Worm (Caenorhabditis elegans) whole organism, L4 larva: ENCODE data around the gene Y50E8A.11.

Source experiments
- F10B5.3 ChIP-seq: sonication (generic microtip); optimal IDR thresholded peaks from 2 replicates; lab custom pipeline; 2016; ENCODE audit warnings: mild to moderate bottlenecking, missing genetic modification characterization, missing compliant biosample characterization
- F37D6.2 ChIP-seq: sonication (generic microtip); optimal IDR thresholded peaks from 2 replicates; lab custom pipeline; 2016; ENCODE audit warnings: mild to moderate bottlenecking, missing genetic modification characterization, missing compliant biosample characterization
- R02D3.7 ChIP-seq: fragments of 150-350 bp; sonication (generic microtip); optimal IDR thresholded peaks from 3 replicates; lab custom pipeline; 2014; ENCODE audit warnings: missing biosample characterization, missing genetic modification characterization
- T20F7.1 ChIP-seq: fragments of 200-800 bp; sonication (Bioruptor generic); optimal IDR thresholded peaks from 2 replicates; lab custom pipeline; 2018; ENCODE audit warnings: mild to moderate bottlenecking, missing genetic modification characterization, missing compliant biosample characterization
- Y105C5A.15 ChIP-seq: fragments of 200-800 bp; sonication (Bioruptor generic); IDR thresholded peaks from 2 replicates; pipeline ENCODE4 v1.3.6; 2022; ENCODE audit warnings: missing genetic modification characterization, missing compliant biosample characterization
- Y48G9A.11 ChIP-seq: fragments of 200-800 bp; sonication (Bioruptor generic); IDR thresholded peaks from 2 replicates; pipeline ENCODE4 v1.3.6; 2022; ENCODE audit warnings: missing genetic modification reagents, missing genetic modification characterization, missing compliant biosample characterization
- Y5F2A.4 ChIP-seq: fragments of 200-800 bp; sonication (Bioruptor generic); optimal IDR thresholded peaks from 2 replicates; lab custom pipeline; 2018; ENCODE audit warnings: mild to moderate bottlenecking, missing genetic modification characterization, missing compliant biosample characterization
- aha-1 ChIP-seq: fragments of 150-350 bp; peaks from one replicate; lab custom pipeline; 2014; ENCODE audit warnings: missing biosample characterization, missing genetic modification characterization
- ama-1 ChIP-seq: fragments of 150-350 bp; optimal IDR thresholded peaks from 2 replicates; lab custom pipeline; 2014; ENCODE audit warnings: inconsistent platforms, mixed read lengths
- ceh-28 ChIP-seq: fragments of 150-350 bp; optimal IDR thresholded peaks from 2 replicates; lab custom pipeline; 2014; ENCODE audit warnings: missing biosample characterization, missing genetic modification reagents, missing genetic modification characterization
- ceh-44 ChIP-seq: fragments of 200-800 bp; sonication (Bioruptor generic); IDR thresholded peaks from 2 replicates; pipeline ENCODE4 v1.3.6; 2022; ENCODE audit warnings: missing genetic modification reagents, missing genetic modification characterization, missing compliant biosample characterization
- daf-16 ChIP-seq, 3 experiments: sonication (generic microtip); optimal IDR thresholded peaks; 2 replicates each; lab custom pipeline; 2016 to 2017; ENCODE audit warnings: missing genetic modification characterization in 3 of 3, missing genetic modification reagents in 3 of 3, mild to moderate bottlenecking in 2 of 3, missing compliant biosample characterization in 2 of 3, missing biosample characterization in 1 of 3, moderate library complexity in 1 of 3
- daf-19 ChIP-seq: fragments of 200-800 bp; sonication (Bioruptor generic); conservative IDR thresholded peaks from 2 replicates; pipeline ENCODE4 v1.3.6; 2022; ENCODE audit warnings: missing genetic modification characterization, missing compliant biosample characterization
- dmd-6 ChIP-seq: fragments of 200-800 bp; sonication (Bioruptor generic); IDR thresholded peaks from 2 replicates; pipeline ENCODE4 v1.3.6; 2022; ENCODE audit warnings: missing genetic modification reagents, missing genetic modification characterization, missing compliant biosample characterization
- dpl-1 ChIP-seq: fragments of 150-350 bp; optimal IDR thresholded peaks from 2 replicates; lab custom pipeline; 2014; ENCODE audit warnings: missing biosample characterization, missing genetic modification reagents, missing genetic modification characterization
- duxl-1 ChIP-seq: sonication (generic microtip); optimal IDR thresholded peaks from 2 replicates; lab custom pipeline; 2016; ENCODE audit warnings: mild to moderate bottlenecking, missing genetic modification characterization, moderate library complexity, missing compliant biosample characterization; ENCODE audit not compliant: poor library complexity
- dve-1 ChIP-seq: sonication (generic microtip); optimal IDR thresholded peaks from 2 replicates; lab custom pipeline; 2017; ENCODE audit warnings: antibody characterized with exemption, mild to moderate bottlenecking, missing genetic modification characterization, missing compliant biosample characterization; ENCODE audit not compliant: insufficient read depth
- egl-27 ChIP-seq: sonication (generic microtip); optimal IDR thresholded peaks from 3 replicates; lab custom pipeline; 2017; ENCODE audit warnings: missing biosample characterization, missing genetic modification reagents, missing genetic modification characterization
- egl-43 ChIP-seq: fragments of 200-800 bp; sonication (Bioruptor generic); IDR thresholded peaks from 2 replicates; pipeline ENCODE4 v1.3.6; 2022; ENCODE audit warnings: missing genetic modification reagents, missing genetic modification characterization, missing compliant biosample characterization
- fkh-10 ChIP-seq: fragments of 150-350 bp; optimal IDR thresholded peaks from 2 replicates; lab custom pipeline; 2014; ENCODE audit warnings: missing biosample characterization, missing genetic modification reagents, missing genetic modification characterization
- hlh-11 ChIP-seq: fragments of 200-800 bp; sonication (Bioruptor generic); optimal IDR thresholded peaks from 2 replicates; lab custom pipeline; 2018; ENCODE audit warnings: mild to moderate bottlenecking, missing genetic modification characterization, missing compliant biosample characterization
- hlh-30 ChIP-seq: sonication (generic microtip); optimal IDR thresholded peaks from 2 replicates; lab custom pipeline; 2017; ENCODE audit warnings: antibody characterized with exemption, mild to moderate bottlenecking, missing genetic modification characterization, missing compliant biosample characterization; ENCODE audit not compliant: insufficient read depth
- jun-1 ChIP-seq: fragments of 150-350 bp; optimal IDR thresholded peaks from 2 replicates; lab custom pipeline; 2014; ENCODE audit warnings: missing biosample characterization, missing genetic modification reagents, missing genetic modification characterization
- lin-13 ChIP-seq: fragments of 150-350 bp; optimal IDR thresholded peaks from 2 replicates; lab custom pipeline; 2014; ENCODE audit warnings: missing biosample characterization, missing genetic modification reagents, missing genetic modification characterization
- lin-29 ChIP-seq: fragments of 200-800 bp; sonication (Bioruptor generic); IDR thresholded peaks from 2 replicates; pipeline ENCODE4 v1.3.6; 2022; ENCODE audit warnings: missing genetic modification reagents, missing genetic modification characterization, missing compliant biosample characterization
- madf-5 ChIP-seq, 2 experiments: fragments of 200-800 bp; sonication (Bioruptor generic); IDR thresholded peaks; 2 replicates each; pipeline ENCODE4 v1.3.6; 2022; ENCODE audit warnings: missing compliant biosample characterization in 2 of 2, missing genetic modification characterization in 2 of 2
- madf-9 ChIP-seq: fragments of 200-800 bp; sonication (Bioruptor generic); conservative IDR thresholded peaks from 2 replicates; pipeline ENCODE4 v1.3.6; 2022; ENCODE audit warnings: missing genetic modification reagents, missing genetic modification characterization, missing compliant biosample characterization
- mep-1 ChIP-seq: fragments of 150-350 bp; sonication (generic microtip); optimal IDR thresholded peaks from 3 replicates; lab custom pipeline; 2014; ENCODE audit warnings: missing biosample characterization, missing genetic modification characterization
- mes-2 ChIP-seq: sonication (generic microtip); optimal IDR thresholded peaks from 2 replicates; lab custom pipeline; 2016; ENCODE audit warnings: missing genotype, mild to moderate bottlenecking, missing genetic modification characterization, missing compliant biosample characterization; ENCODE audit not compliant: poor library complexity, severe bottlenecking
- mxl-2 ChIP-seq: fragments of 200-800 bp; sonication (Bioruptor generic); conservative IDR thresholded peaks from 2 replicates; pipeline ENCODE4 v1.3.6; 2022; ENCODE audit warnings: missing genetic modification reagents, missing genetic modification characterization, missing compliant biosample characterization
- mxl-3 ChIP-seq: fragments of 200-800 bp; sonication (Bioruptor generic); optimal IDR thresholded peaks from 2 replicates; lab custom pipeline; 2018; ENCODE audit warnings: mild to moderate bottlenecking, missing genetic modification characterization, missing compliant biosample characterization
- nhr-11 ChIP-seq: fragments of 150-350 bp; optimal IDR thresholded peaks from 2 replicates; lab custom pipeline; 2014; ENCODE audit warnings: missing biosample characterization, missing genetic modification characterization
- nhr-28 ChIP-seq: fragments of 150-350 bp; optimal IDR thresholded peaks from 2 replicates; lab custom pipeline; 2014; ENCODE audit warnings: missing biosample characterization, missing genetic modification characterization
- nhr-41 ChIP-seq: fragments of 200-800 bp; sonication (Bioruptor generic); IDR thresholded peaks from 2 replicates; pipeline ENCODE4 v1.3.6; 2022; ENCODE audit warnings: missing genetic modification reagents, missing genetic modification characterization, missing compliant biosample characterization
- nhr-48 ChIP-seq: sonication (generic microtip); optimal IDR thresholded peaks from 2 replicates; lab custom pipeline; 2016; ENCODE audit warnings: mild to moderate bottlenecking, missing genetic modification characterization, missing compliant biosample characterization
- nhr-6 ChIP-seq: fragments of 150-350 bp; optimal IDR thresholded peaks from 2 replicates; lab custom pipeline; 2014; ENCODE audit warnings: missing biosample characterization, missing genetic modification characterization
- nhr-77 ChIP-seq: fragments of 150-350 bp; optimal IDR thresholded peaks from 2 replicates; lab custom pipeline; 2014; ENCODE audit warnings: missing biosample characterization, missing genetic modification characterization
- php-3 ChIP-seq: fragments of 200-800 bp; sonication (Bioruptor generic); IDR thresholded peaks from 2 replicates; pipeline ENCODE4 v1.3.6; 2022; ENCODE audit warnings: missing genetic modification reagents, missing genetic modification characterization, missing compliant biosample characterization
- pqm-1 ChIP-seq: sonication (generic microtip); optimal IDR thresholded peaks from 2 replicates; lab custom pipeline; 2017; ENCODE audit warnings: missing biosample characterization, missing genetic modification characterization
- rbr-2 ChIP-seq: sonication (generic microtip); optimal IDR thresholded peaks from 2 replicates; lab custom pipeline; 2016; ENCODE audit warnings: missing genotype, missing genetic modification characterization, missing compliant biosample characterization
- saeg-2 ChIP-seq: fragments of 200-800 bp; sonication (Bioruptor generic); IDR thresholded peaks from 2 replicates; pipeline ENCODE4 v1.3.6; 2022; ENCODE audit warnings: missing genetic modification reagents, missing genetic modification characterization, missing compliant biosample characterization
- set-16 ChIP-seq: fragments of 200-800 bp; sonication (Bioruptor generic); IDR thresholded peaks from 2 replicates; pipeline ENCODE4 v1.3.6; 2022; ENCODE audit warnings: missing genetic modification reagents, missing genetic modification characterization, missing compliant biosample characterization
- unc-130 ChIP-seq: sonication (generic microtip); optimal IDR thresholded peaks from 2 replicates; lab custom pipeline; 2016; ENCODE audit warnings: missing genetic modification reagents, missing genetic modification characterization, missing compliant biosample characterization
- unc-39 ChIP-seq: sonication (generic microtip); optimal IDR thresholded peaks from 2 replicates; lab custom pipeline; 2017; ENCODE audit warnings: missing biosample characterization, missing genetic modification characterization
- vab-7 ChIP-seq: fragments of 200-800 bp; sonication (Bioruptor generic); IDR thresholded peaks from 2 replicates; pipeline ENCODE4 v1.3.6; 2022; ENCODE audit warnings: missing genetic modification reagents, missing genetic modification characterization, missing compliant biosample characterization
- zag-1 ChIP-seq: fragments of 150-350 bp; optimal IDR thresholded peaks from 2 replicates; lab custom pipeline; 2014; ENCODE audit warnings: missing biosample characterization, missing genetic modification characterization
- ztf-7 ChIP-seq: fragments of 150-350 bp; optimal IDR thresholded peaks from 2 replicates; lab custom pipeline; 2014; ENCODE audit warnings: missing biosample characterization, missing genetic modification characterization

Y50E8A.11 gene

ce11 chrV:14830267-14831175 is 49.3 kb downstream of the Y50E8A.11 start (continued):
- TF ChIP-seq pqm-1: peak; percentile 80
- no peak for TF ChIP-seq zag-1 (tag; lab: Kevin White, UChicago)
- peak; percentile 12 for TF ChIP-seq rbr-2 (tag; lab: Kevin White, UChicago)
- peak; percentile 52 for TF ChIP-seq set-16 (GFP tag; lab: Robert Waterston, UW)
- peak; percentile 54 for TF ChIP-seq T20F7.1 (GFP tag; lab: Kevin White, UChicago)
- TF ChIP-seq nhr-28 (tag; lab: Kevin White, UChicago): peak; percentile 96
- no peak for TF ChIP-seq Y48G9A.11 (GFP tag; lab: Robert Waterston, UW)
- TF ChIP-seq hlh-11 (tag; lab: Kevin White, UChicago): peak; percentile 72
- TF ChIP-seq mes-2 (tag; lab: Kevin White, UChicago): peak; percentile 48
- 0 out of 2 replicates have a peak, but pooled peaks have one; percentile 33 for TF ChIP-seq php-3
- TF ChIP-seq Y105C5A.15 (GFP tag; lab: Robert Waterston, UW): no peak
- peak; percentile 83 for TF ChIP-seq nhr-77 (tag; lab: Kevin White, UChicago)
- TF ChIP-seq F10B5.3 (tag; lab: Kevin White, UChicago): no peak
- TF ChIP-seq dpl-1 (GFP tag; lab: Kevin White, UChicago): no peak
- no peak for TF ChIP-seq unc-39
- no peak for TF ChIP-seq ama-1 (lab: Kevin White, UChicago)
- no peak for TF ChIP-seq mxl-3
- TF ChIP-seq nhr-6 (tag; lab: Kevin White, UChicago): peak; percentile 51
- TF ChIP-seq fkh-10: no peak
- no peak for TF ChIP-seq duxl-1 (tag; lab: Kevin White, UChicago)
- no peak for TF ChIP-seq unc-130 (GFP tag; lab: Kevin White, UChicago)
- TF ChIP-seq R02D3.7 (tag; lab: Kevin White, UChicago): no peak
- no peak for TF ChIP-seq madf-5 (GFP tag; IDR thresholded peaks at IDR 0.05; lab: Robert Waterston, UW)
- no peak for TF ChIP-seq ztf-7 (tag; lab: Kevin White, UChicago)
- no peak for TF ChIP-seq lin-29 (GFP tag; lab: Robert Waterston, UW)
- no peak for TF ChIP-seq jun-1 (tag; lab: Kevin White, UChicago)
- no peak for TF ChIP-seq lin-13 (GFP tag; lab: Kevin White, UChicago)
- no peak for TF ChIP-seq daf-19 (GFP tag; lab: Robert Waterston, UW)
- no peak for TF ChIP-seq ceh-28 (tag; lab: Kevin White, UChicago)
- no peak for TF ChIP-seq saeg-2
- peak; percentile 36 for TF ChIP-seq mep-1 (tag; lab: Kevin White, UChicago)
- 0 out of 2 replicates have a peak, but pooled peaks have one; percentile 24 for TF ChIP-seq ceh-44
- TF ChIP-seq madf-9 (GFP tag; lab: Robert Waterston, UW): no peak
- TF ChIP-seq, all 104 proteins: peak for 28

- no peak for TF ChIP-seq egl-43
- TF ChIP-seq ama-1 (lab: Kevin White, UChicago): no peak
- no peak for TF ChIP-seq set-16 (GFP tag; lab: Robert Waterston, UW)
- TF ChIP-seq dmd-6: no peak
- TF ChIP-seq daf-16 (GFP tag; optimal IDR thresholded peaks at IDR 0.05; lab: Kevin White, UChicago): no peak
- TF ChIP-seq daf-16 (tag; optimal IDR thresholded peaks at IDR 0.05; lab: Kevin White, UChicago): peak; percentile 63
- no peak for TF ChIP-seq nhr-6 (tag; lab: Kevin White, UChicago)
- no peak for TF ChIP-seq ceh-28 (tag; lab: Kevin White, UChicago)
- no peak for TF ChIP-seq vab-7
- TF ChIP-seq nhr-48 (tag; lab: Kevin White, UChicago): no peak
- no peak for TF ChIP-seq egl-27 (tag; lab: Kevin White, UChicago)
- TF ChIP-seq T20F7.1 (GFP tag; lab: Kevin White, UChicago): no peak
- no peak for TF ChIP-seq Y5F2A.4
- TF ChIP-seq dve-1 (tag; lab: Kevin White, UChicago): no peak
- no peak for TF ChIP-seq nhr-41 (GFP tag; lab: Robert Waterston, UW)
- peak; percentile 2 for TF ChIP-seq nhr-11 (tag; lab: Kevin White, UChicago)
- TF ChIP-seq mxl-2 (GFP tag; lab: Robert Waterston, UW): no peak
- no peak for TF ChIP-seq R02D3.7 (tag; lab: Kevin White, UChicago)
- TF ChIP-seq F37D6.2 (tag; lab: Kevin White, UChicago): no peak
- peak; percentile 55 for TF ChIP-seq hlh-30 (tag; lab: Kevin White, UChicago)
- peak; percentile 27 for TF ChIP-seq hlh-11 (tag; lab: Kevin White, UChicago)
- TF ChIP-seq aha-1 (tag; lab: Kevin White, UChicago): peak; percentile 44
- TF ChIP-seq lin-29 (GFP tag; lab: Robert Waterston, UW): no peak
Observed at ce11 chrV:14831460-14832120, 50.4 kb downstream of the Y50E8A.11 start.
